Worm (Caenorhabditis elegans) whole organism, L1 larva: ENCODE results near the gene nspe-7.

ENCODE experiments used
- F16B12.6 ChIP-seq: fragments of 150-350 bp; optimal IDR thresholded peaks from 2 replicates; lab custom pipeline; 2014; ENCODE audit warnings: missing biosample characterization, missing genetic modification characterization
- Y116A8C.19 ChIP-seq: sonication (generic microtip); optimal IDR thresholded peaks from 2 replicates; lab custom pipeline; 2016; ENCODE audit warnings: missing compliant biosample characterization, missing genetic modification characterization, borderline replicate concordance
- aha-1 ChIP-seq: fragments of 150-350 bp; optimal IDR thresholded peaks from 2 replicates; lab custom pipeline; 2014; ENCODE audit warnings: missing biosample characterization, missing genetic modification characterization
- alr-1 ChIP-seq: fragments of 200-800 bp; sonication (Bioruptor generic); optimal IDR thresholded peaks from 2 replicates; lab custom pipeline; 2018; ENCODE audit warnings: borderline replicate concordance, mild to moderate bottlenecking, missing genetic modification characterization, missing compliant biosample characterization
- ama-1 ChIP-seq: fragments of 150-350 bp; optimal IDR thresholded peaks from 2 replicates; lab custom pipeline; 2014
- blmp-1 ChIP-seq: fragments of 150-350 bp; optimal IDR thresholded peaks from 2 replicates; lab custom pipeline; 2014; ENCODE audit warnings: missing biosample characterization, missing genetic modification characterization
- ceh-82 ChIP-seq, 3 experiments: fragments of 150-350 bp in 1 of 3; sonication (generic microtip) in 2 of 3; optimal IDR thresholded peaks; 2 replicates each; lab custom pipeline; 2014 to 2017; ENCODE audit warnings: missing biosample characterization in 3 of 3, missing genetic modification characterization in 3 of 3
- ceh-90 ChIP-seq: sonication (generic microtip); optimal IDR thresholded peaks from 2 replicates; lab custom pipeline; 2016; ENCODE audit warnings: missing genetic modification characterization, missing compliant biosample characterization
- dpl-1 ChIP-seq, 3 experiments: fragments of 150-350 bp in 2 of 3; sonication (generic microtip) in 1 of 3; optimal IDR thresholded peaks; 2 replicates each; lab custom pipeline; 2014 to 2017; ENCODE audit warnings: missing biosample characterization in 3 of 3, missing genetic modification characterization in 3 of 3, missing genetic modification reagents in 3 of 3
- dsc-1 ChIP-seq: sonication (generic microtip); optimal IDR thresholded peaks from 2 replicates; lab custom pipeline; 2016; ENCODE audit warnings: mild to moderate bottlenecking, missing genetic modification characterization, missing compliant biosample characterization
- efl-1 ChIP-seq, 4 experiments: fragments of 150-350 bp; optimal IDR thresholded peaks in 3 of 4; peaks in 1 of 4; 1 replicate in 1 of 4; 2 replicates in 3 of 4; lab custom pipeline; 2014; ENCODE audit warnings: missing biosample characterization in 2 of 4, missing genetic modification characterization in 2 of 4, missing genetic modification reagents in 2 of 4
- egl-27 ChIP-seq, 2 experiments: fragments of 150-350 bp in 1 of 2; sonication (generic microtip); optimal IDR thresholded peaks; 3 replicates each; lab custom pipeline; 2017 to 2018; ENCODE audit warnings: missing biosample characterization in 2 of 2, missing genetic modification characterization in 2 of 2, missing genetic modification reagents in 2 of 2
- elt-2 ChIP-seq: sonication (generic microtip); optimal IDR thresholded peaks from 2 replicates; lab custom pipeline; 2016; ENCODE audit warnings: missing genetic modification characterization, mild to moderate bottlenecking, inconsistent platforms, missing compliant biosample characterization, missing genetic modification reagents
- elt-3 ChIP-seq, 6 experiments: fragments of 150-350 bp in 1 of 6; sonication (generic microtip); optimal IDR thresholded peaks; 2 replicates each; lab custom pipeline; 2017 to 2018; ENCODE audit warnings: missing biosample characterization in 6 of 6, missing genetic modification characterization in 6 of 6, inconsistent platforms in 1 of 6
- ets-5 ChIP-seq: fragments of 200-800 bp; sonication (Bioruptor generic); IDR thresholded peaks from 2 replicates; pipeline ENCODE4 v1.3.6; 2022; ENCODE audit warnings: missing genetic modification characterization, missing compliant biosample characterization
- fkh-10 ChIP-seq: sonication (generic microtip); optimal IDR thresholded peaks from 2 replicates; lab custom pipeline; 2017; ENCODE audit warnings: missing biosample characterization, missing genetic modification reagents, missing genetic modification characterization
- fos-1 ChIP-seq: fragments of 150-350 bp; optimal IDR thresholded peaks from 2 replicates; lab custom pipeline; 2014; ENCODE audit warnings: missing biosample characterization, missing genetic modification characterization
- isw-1 ChIP-seq: fragments of 200-800 bp; sonication (Bioruptor generic); IDR thresholded peaks from 2 replicates; pipeline ENCODE4 v1.3.6; 2022; ENCODE audit warnings: missing genetic modification characterization, missing compliant biosample characterization
- jun-1 ChIP-seq: fragments of 150-350 bp; optimal IDR thresholded peaks from 2 replicates; lab custom pipeline; 2014; ENCODE audit warnings: missing biosample characterization, missing genetic modification reagents, missing genetic modification characterization
- lin-13 ChIP-seq: fragments of 150-350 bp; optimal IDR thresholded peaks from 2 replicates; lab custom pipeline; 2014; ENCODE audit warnings: missing biosample characterization, missing genetic modification reagents, missing genetic modification characterization
- lin-14 ChIP-seq: fragments of 200-800 bp; sonication (Bioruptor generic); optimal IDR thresholded peaks from 2 replicates; lab custom pipeline; 2018; ENCODE audit warnings: mild to moderate bottlenecking, missing genetic modification characterization, moderate library complexity, missing compliant biosample characterization
- lin-15B ChIP-seq: fragments of 150-350 bp; sonication (generic microtip); optimal IDR thresholded peaks from 3 replicates; lab custom pipeline; 2014; ENCODE audit warnings: missing biosample characterization, missing genetic modification characterization
- lin-35 ChIP-seq, 2 experiments: fragments of 150-350 bp; optimal IDR thresholded peaks; 2 replicates each; lab custom pipeline; 2014; ENCODE audit warnings: missing biosample characterization in 2 of 2, missing genetic modification characterization in 2 of 2, missing genetic modification reagents in 2 of 2
- lir-3 ChIP-seq: sonication (generic microtip); optimal IDR thresholded peaks from 2 replicates; lab custom pipeline; 2016; ENCODE audit warnings: mild to moderate bottlenecking, missing genetic modification characterization, moderate library complexity, missing compliant biosample characterization; ENCODE audit not compliant: poor library complexity
- lsy-2 ChIP-seq, 2 experiments: fragments of 150-350 bp; optimal IDR thresholded peaks; 2 replicates each; lab custom pipeline; 2014; ENCODE audit warnings: missing biosample characterization in 2 of 2, missing genetic modification characterization in 2 of 2
- nhr-11 ChIP-seq: fragments of 150-350 bp; optimal IDR thresholded peaks from 2 replicates; lab custom pipeline; 2014; ENCODE audit warnings: missing biosample characterization, missing genetic modification characterization
- nhr-20 ChIP-seq: sonication (generic microtip); optimal IDR thresholded peaks from 2 replicates; lab custom pipeline; 2016; ENCODE audit warnings: mild to moderate bottlenecking, missing genetic modification characterization, missing compliant biosample characterization
- nhr-237 ChIP-seq: fragments of 150-350 bp; optimal IDR thresholded peaks from 2 replicates; lab custom pipeline; 2014; ENCODE audit warnings: missing biosample characterization, missing genetic modification characterization
- nhr-71 ChIP-seq: sonication (generic microtip); optimal IDR thresholded peaks from 2 replicates; lab custom pipeline; 2016; ENCODE audit warnings: mild to moderate bottlenecking, missing genetic modification characterization, moderate library complexity, missing compliant biosample characterization
- nhr-77 ChIP-seq: fragments of 150-350 bp; optimal IDR thresholded peaks from 2 replicates; lab custom pipeline; 2014; ENCODE audit warnings: missing biosample characterization, missing genetic modification characterization
- nhr-85 ChIP-seq: sonication (generic microtip); peaks from one replicate; lab custom pipeline; 2016; ENCODE audit warnings: missing genetic modification characterization, inconsistent platforms, missing compliant biosample characterization
- pag-3 ChIP-seq: sonication (generic microtip); optimal IDR thresholded peaks from 2 replicates; lab custom pipeline; 2017; ENCODE audit warnings: missing genetic modification characterization, mild to moderate bottlenecking, missing compliant biosample characterization, antibody characterized with exemption, borderline replicate concordance; ENCODE audit not compliant: insufficient read depth
- pqm-1 ChIP-seq: sonication (generic microtip); optimal IDR thresholded peaks from 3 replicates; lab custom pipeline; 2017; ENCODE audit warnings: missing biosample characterization, missing genetic modification characterization
- skn-1 ChIP-seq: fragments of 150-350 bp; optimal IDR thresholded peaks from 2 replicates; lab custom pipeline; 2014; ENCODE audit warnings: missing biosample characterization, missing genetic modification characterization
- snu-23 ChIP-seq: sonication (generic microtip); optimal IDR thresholded peaks from 2 replicates; lab custom pipeline; 2016; ENCODE audit warnings: missing genetic modification characterization, missing compliant biosample characterization
- sox-4 ChIP-seq: sonication (generic microtip); optimal IDR thresholded peaks from 2 replicates; lab custom pipeline; 2016; ENCODE audit warnings: missing genetic modification characterization, missing compliant biosample characterization
- sup-37 ChIP-seq: fragments of 200-800 bp; sonication (Bioruptor generic); optimal IDR thresholded peaks from 2 replicates; lab custom pipeline; 2018; ENCODE audit warnings: mild to moderate bottlenecking, missing genetic modification characterization, missing compliant biosample characterization
- tlp-1 ChIP-seq: fragments of 150-350 bp; optimal IDR thresholded peaks from 2 replicates; lab custom pipeline; 2014; ENCODE audit warnings: missing biosample characterization, missing genetic modification characterization
- unc-130 ChIP-seq: fragments of 150-350 bp; optimal IDR thresholded peaks from 2 replicates; lab custom pipeline; 2017; ENCODE audit warnings: missing biosample characterization, missing genetic modification characterization, inconsistent platforms
- unc-30 ChIP-seq: sonication (generic microtip); optimal IDR thresholded peaks from 2 replicates; lab custom pipeline; 2017; ENCODE audit warnings: missing biosample characterization, missing genetic modification characterization
- unc-98 ChIP-seq: fragments of 200-800 bp; sonication (Bioruptor generic); IDR thresholded peaks from 2 replicates; pipeline ENCODE4 v1.3.6; 2022; ENCODE audit warnings: missing genetic modification characterization, missing compliant biosample characterization
- xbp-1 ChIP-seq: sonication (generic microtip); optimal IDR thresholded peaks from 2 replicates; lab custom pipeline; 2016; ENCODE audit warnings: missing genetic modification characterization, missing compliant biosample characterization
- ztf-11 ChIP-seq, 2 experiments: sonication (generic microtip); optimal IDR thresholded peaks; 2 replicates each; lab custom pipeline; 2016 to 2017; ENCODE audit warnings: missing genetic modification characterization in 2 of 2, missing biosample characterization in 1 of 2, missing compliant biosample characterization in 1 of 2
- ztf-4 ChIP-seq: fragments of 150-350 bp; optimal IDR thresholded peaks from 2 replicates; lab custom pipeline; 2014; ENCODE audit warnings: missing biosample characterization, missing genetic modification characterization

Gene nspe-7

ce11 chrII:12626887-12627286 is at the start of gene nspe-7:
Gene nspe-7 (plus strand): TSS chrII:12627187.
- TF ChIP-seq dpl-1 (GFP tag; optimal IDR thresholded peaks at IDR 0.05; lab: Kevin White, UChicago) (no peak), isw-1 (GFP tag; lab: Robert Waterston, UW) (no peak), pag-3 (tag; lab: Kevin White, UChicago) (no peak), elt-3 (tag; optimal IDR thresholded peaks at IDR 0.05; lab: Kevin White, UChicago) (no peak), unc-98 (GFP tag; lab: Robert Waterston, UW) (no peak), tlp-1 (tag; lab: Kevin White, UChicago) (no peak), fkh-10 (GFP tag; lab: Kevin White, UChicago) (no peak), nhr-20 (tag; lab: Kevin White, UChicago) (no peak)

ce11 chrII:12577754-12578153 is 49.2 kb upstream of the nspe-7 start, which contains the start of gene clec-8:
Gene clec-8 (minus strand): TSS chrII:12578061.
- no peak for TF ChIP-seq nhr-71 (tag; lab: Kevin White, UChicago)
- TF ChIP-seq elt-2 (tag; lab: Kevin White, UChicago) = peak; percentile 72
- no peak for TF ChIP-seq nhr-77 (tag; lab: Kevin White, UChicago)

- no peak for TF ChIP-seq lin-15B (tag; lab: Kevin White, UChicago)
Measured at ce11 chrII:12580952-12581351, 46.0 kb upstream of the nspe-7 start, which contains the start of gene clec-4. Gene clec-4 (minus strand): TSS chrII:12581113.

- no peak for TF ChIP-seq F16B12.6 (tag; lab: Kevin White, UChicago)
- TF ChIP-seq sup-37 = no peak
- TF ChIP-seq pqm-1 (tag; lab: Kevin White, UChicago) = no peak
- TF ChIP-seq nhr-20 (tag; lab: Kevin White, UChicago) = no peak
- TF ChIP-seq egl-27 (tag; optimal IDR thresholded peaks at IDR 0.05; lab: Kevin White, UChicago) = no peak
- TF ChIP-seq snu-23 (GFP tag; lab: Kevin White, UChicago) = peak; percentile 42
- no peak for TF ChIP-seq aha-1 (tag; lab: Kevin White, UChicago)
- no peak for TF ChIP-seq nhr-11 (tag; lab: Kevin White, UChicago)
- no peak for TF ChIP-seq ets-5 (GFP tag; lab: Robert Waterston, UW)
- TF ChIP-seq efl-1 (optimal IDR thresholded peaks at IDR 0.05; lab: Kevin White, UChicago) = peak; percentile 64 to 71
- peak; percentile 74 to 94 for TF ChIP-seq efl-1 (GFP tag; optimal IDR thresholded peaks at IDR 0.05 in 1 of 2; lab: Kevin White, UChicago)
- no peak for TF ChIP-seq unc-130 (tag; lab: Kevin White, UChicago)
- TF ChIP-seq ceh-82 (tag; optimal IDR thresholded peaks at IDR 0.05; lab: Kevin White, UChicago) = peak in 1 of 3 experiments; percentile 10
- no peak for TF ChIP-seq alr-1 (tag; lab: Kevin White, UChicago)
- TF ChIP-seq xbp-1 (tag; lab: Kevin White, UChicago) = no peak
- TF ChIP-seq dsc-1 (tag; lab: Kevin White, UChicago) = no peak
- TF ChIP-seq ztf-4 (tag; lab: Kevin White, UChicago) = no peak
- TF ChIP-seq blmp-1 (tag; lab: Kevin White, UChicago) = no peak
- no peak for TF ChIP-seq sox-4 (tag; lab: Kevin White, UChicago)
- no peak for TF ChIP-seq ama-1 (lab: Kevin White, UChicago)
- TF ChIP-seq lin-13 (GFP tag; lab: Kevin White, UChicago) = peak; percentile 5
- no peak for TF ChIP-seq fos-1 (tag; lab: Kevin White, UChicago)
- no peak for TF ChIP-seq ceh-90 (tag; lab: Kevin White, UChicago)
- TF ChIP-seq Y116A8C.19 = no peak
- TF ChIP-seq lir-3 (tag; lab: Kevin White, UChicago) = no peak
- peak; percentile 8 to 65 for TF ChIP-seq lin-35 (GFP tag; optimal IDR thresholded peaks at IDR 0.05; lab: Kevin White, UChicago)
- TF ChIP-seq lin-14 (GFP tag; lab: Kevin White, UChicago) = peak; percentile 46
- TF ChIP-seq skn-1 = peak; percentile 17
- no peak for TF ChIP-seq nhr-237 (tag; lab: Kevin White, UChicago)
- no peak for TF ChIP-seq ztf-11 (tag; optimal IDR thresholded peaks at IDR 0.05; lab: Kevin White, UChicago)
- peak; percentile 22 to 23 for TF ChIP-seq lsy-2 (tag; optimal IDR thresholded peaks at IDR 0.05; lab: Kevin White, UChicago)
- TF ChIP-seq unc-30 = no peak
- TF ChIP-seq jun-1 (tag; lab: Kevin White, UChicago) = no peak
- TF ChIP-seq nhr-85 (tag; lab: Kevin White, UChicago) = peak; percentile 62
Measured at ce11 chrII:12603667-12604621, 23.0 kb upstream of the nspe-7 start, which contains the start of the genes ceh-100 and lips-15. Gene ceh-100 (minus strand): TSS chrII:12603680. Gene lips-15 (plus strand): TSS chrII:12604386.
